Fruit fly (Drosophila melanogaster) Kc167 (cell line): ENCODE results near the gene Usp5.

ENCODE experiments used
- Myc ChIP-seq: fragments of >200 bp; optimal IDR thresholded peaks from 2 replicates; lab custom pipeline; 2017; ENCODE audit warnings: missing external identifiers
- Sin3A ChIP-seq: fragments of >200 bp; optimal IDR thresholded peaks from 2 replicates; lab custom pipeline; 2018; ENCODE audit warnings: missing external identifiers
- h ChIP-seq: fragments of >200 bp; optimal IDR thresholded peaks from 3 replicates; lab custom pipeline; 2018; ENCODE audit warnings: missing external identifiers
- insv ChIP-seq: fragments of >200 bp; optimal IDR thresholded peaks from 3 replicates; lab custom pipeline; 2018; ENCODE audit warnings: missing external identifiers
- psq ChIP-seq: fragments of >200 bp; optimal IDR thresholded peaks from 2 replicates; lab custom pipeline; 2017; ENCODE audit warnings: missing external identifiers
- ttk ChIP-seq: sonication (Bioruptor generic); optimal IDR thresholded peaks from 2 replicates; lab custom pipeline; 2017; ENCODE audit warnings: missing external identifiers

Gene Usp5

DNA sequence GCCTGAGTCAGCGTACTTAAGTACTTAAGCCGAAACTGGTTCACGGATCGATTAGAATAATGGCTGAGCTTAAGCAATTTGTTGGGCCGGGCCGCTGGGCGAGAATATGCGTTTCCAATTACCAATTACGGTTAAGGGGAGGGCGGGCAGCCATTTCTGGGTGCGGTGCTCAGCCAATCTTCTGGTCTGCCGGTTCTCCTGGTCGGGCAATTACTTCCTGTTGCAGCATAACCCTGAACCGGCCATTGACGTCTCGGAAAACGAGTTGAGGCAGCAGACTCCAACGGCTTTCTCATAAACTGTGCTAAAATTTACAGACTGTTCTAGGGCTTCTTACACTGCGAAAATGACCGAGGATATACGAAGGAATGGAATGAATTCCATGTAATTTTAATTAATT lies 47.0 kb downstream of the Usp5 start:
- no peak for TF ChIP-seq Myc (lab: Kevin White, UChicago)
- no peak for TF ChIP-seq h (lab: Kevin White, UChicago)
- no peak for TF ChIP-seq psq (lab: Kevin White, UChicago)
- TF ChIP-seq Sin3A (lab: Kevin White, UChicago) = no peak
- no peak for TF ChIP-seq insv (lab: Kevin White, UChicago)
- TF ChIP-seq ttk = no peak

- TF ChIP-seq ttk = no peak
- no peak for TF ChIP-seq psq (lab: Kevin White, UChicago)
- TF ChIP-seq Myc (lab: Kevin White, UChicago) = no peak
- TF ChIP-seq Sin3A (lab: Kevin White, UChicago) = no peak
- TF ChIP-seq h (lab: Kevin White, UChicago) = no peak
- TF ChIP-seq insv (lab: Kevin White, UChicago) = no peak
These were observed 49.3 kb downstream of the Usp5 start for dm6 chr3L:3098778-3099429.

- no peak for TF ChIP-seq h (lab: Kevin White, UChicago)
- TF ChIP-seq Sin3A (lab: Kevin White, UChicago) = no peak
- TF ChIP-seq psq (lab: Kevin White, UChicago) = no peak
- no peak for TF ChIP-seq Myc (lab: Kevin White, UChicago)
- no peak for TF ChIP-seq ttk
These were observed 50.6 kb downstream of the Usp5 start for dm6 chr3L:3097598-3097880.

DNA sequence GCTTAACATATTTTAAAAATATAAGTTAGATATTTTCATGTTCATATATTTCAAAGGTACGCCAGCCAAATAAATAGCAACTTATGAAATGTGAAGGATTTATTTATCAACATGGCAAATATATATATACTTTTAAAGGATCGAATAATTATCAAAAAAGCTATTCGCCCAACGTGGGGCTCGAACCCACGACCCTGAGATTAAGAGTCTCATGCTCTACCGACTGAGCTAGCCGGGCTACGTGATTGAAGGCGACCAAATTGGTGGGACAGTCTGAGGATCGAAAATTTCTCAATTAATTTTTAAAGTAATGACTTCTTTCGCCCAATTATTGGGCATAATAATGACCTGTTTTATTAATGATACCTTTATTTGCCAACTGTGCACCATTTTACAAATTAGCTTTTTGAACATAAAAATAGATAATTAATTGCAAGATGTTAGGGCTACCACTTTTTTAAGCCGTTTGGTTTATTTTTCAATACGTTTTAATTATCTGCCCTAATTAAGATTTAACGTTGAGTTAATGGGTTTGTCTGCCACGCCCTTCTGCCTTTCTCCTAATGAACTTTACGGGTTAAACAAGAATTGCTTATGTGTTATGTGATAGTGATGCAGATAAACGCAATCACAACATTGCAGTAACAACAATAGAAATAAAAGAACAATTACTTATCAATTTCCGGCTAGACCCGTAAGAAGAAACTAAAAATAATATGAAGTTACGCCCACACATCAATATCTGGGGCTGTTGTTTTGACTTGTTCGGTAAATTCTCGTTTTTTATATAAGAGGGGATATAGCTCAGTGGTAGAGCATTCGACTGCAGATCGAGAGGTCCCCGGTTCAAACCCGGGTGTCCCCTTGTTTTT lies 51.2 kb downstream of the Usp5 start:
- TF ChIP-seq h (lab: Kevin White, UChicago) (no peak), Myc (lab: Kevin White, UChicago) (no peak), insv (lab: Kevin White, UChicago) (no peak), ttk (no peak), psq (lab: Kevin White, UChicago) (no peak), Sin3A (lab: Kevin White, UChicago) (no peak)

- TF ChIP-seq Myc (lab: Kevin White, UChicago) = no peak
- TF ChIP-seq insv (lab: Kevin White, UChicago) = no peak
- TF ChIP-seq psq (lab: Kevin White, UChicago) = no peak
- no peak for TF ChIP-seq h (lab: Kevin White, UChicago)
These were observed 52.0 kb downstream of the Usp5 start for dm6 chr3L:3096073-3096725.

dm6 chr3L:3095590-3095989 lies 52.6 kb downstream of the Usp5 start:
- TF ChIP-seq psq (lab: Kevin White, UChicago) (no peak), Myc (lab: Kevin White, UChicago) (no peak), Sin3A (lab: Kevin White, UChicago) (no peak), ttk (no peak), h (lab: Kevin White, UChicago) (no peak), insv (lab: Kevin White, UChicago) (no peak)
